Worm (Caenorhabditis elegans): ENCODE results near the gene rhr-2.

rhr-2 gene

DNA sequence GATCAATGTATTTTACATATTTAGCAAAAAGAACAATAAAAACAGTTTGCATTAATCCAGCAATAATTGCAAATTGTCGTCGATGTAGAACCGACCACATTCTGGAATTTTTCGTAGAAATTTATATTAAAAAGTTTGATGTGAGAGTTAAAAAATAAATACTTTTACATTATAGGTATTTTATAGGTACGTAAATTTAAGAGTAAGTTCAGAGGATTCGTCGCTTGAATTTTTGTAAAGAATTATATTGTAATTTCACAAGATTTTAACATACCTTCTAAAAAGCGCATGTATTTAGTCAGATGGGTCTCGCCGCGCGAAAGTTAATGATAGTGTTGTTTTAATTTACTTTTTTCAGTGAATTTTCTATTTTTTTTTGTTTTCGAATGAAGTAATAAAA lies at the start of gene rhr-2:
TSS of gene rhr-2 (minus strand) at position 101 of the 400 bp plus-strand sequence.
- TF ChIP-seq unc-62 (GFP tag; optimal IDR thresholded peaks at IDR 0.05), result no peak

DNA sequence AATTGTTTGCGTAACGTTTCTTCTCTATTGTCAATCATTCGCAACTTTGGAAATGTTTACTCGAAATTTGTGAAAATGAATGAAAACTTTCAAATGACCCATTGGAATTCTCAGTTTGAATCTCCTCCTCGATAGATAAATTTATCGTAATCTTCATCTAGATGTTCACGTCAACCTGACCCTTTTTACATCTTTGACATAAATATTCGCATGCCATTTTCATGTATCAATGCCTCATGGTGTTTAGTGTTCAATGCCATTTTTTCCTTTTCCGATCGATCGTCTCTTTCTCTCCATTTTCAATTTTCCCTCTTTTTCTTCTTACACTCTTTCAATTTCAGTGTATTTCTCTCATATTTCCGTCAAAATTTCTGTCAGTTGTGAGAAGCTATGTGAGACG lies 49.4 kb upstream of the rhr-2 start:
- no peak for TF ChIP-seq unc-62 (GFP tag; optimal IDR thresholded peaks at IDR 0.05)

DNA sequence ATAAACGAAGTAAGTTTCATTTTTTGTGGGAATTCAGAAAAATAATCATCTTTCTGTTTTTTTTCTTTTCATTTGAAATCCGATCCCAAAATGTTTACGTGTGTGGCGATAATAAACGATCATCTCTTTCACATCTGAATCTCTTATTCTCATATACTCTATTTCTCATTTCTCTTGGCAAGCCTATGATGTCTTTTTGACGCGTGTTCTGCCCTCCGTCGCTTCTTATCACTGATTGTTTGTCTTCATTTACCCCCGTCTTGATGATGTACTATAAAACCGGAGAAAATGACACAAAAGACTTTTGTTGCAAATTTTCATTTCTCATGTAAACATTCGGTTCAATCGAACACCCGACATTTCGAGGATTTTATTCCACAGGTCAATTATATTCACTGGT lies 47.9 kb upstream of the rhr-2 start:
- no peak for TF ChIP-seq unc-62 (GFP tag; optimal IDR thresholded peaks at IDR 0.05)

DNA sequence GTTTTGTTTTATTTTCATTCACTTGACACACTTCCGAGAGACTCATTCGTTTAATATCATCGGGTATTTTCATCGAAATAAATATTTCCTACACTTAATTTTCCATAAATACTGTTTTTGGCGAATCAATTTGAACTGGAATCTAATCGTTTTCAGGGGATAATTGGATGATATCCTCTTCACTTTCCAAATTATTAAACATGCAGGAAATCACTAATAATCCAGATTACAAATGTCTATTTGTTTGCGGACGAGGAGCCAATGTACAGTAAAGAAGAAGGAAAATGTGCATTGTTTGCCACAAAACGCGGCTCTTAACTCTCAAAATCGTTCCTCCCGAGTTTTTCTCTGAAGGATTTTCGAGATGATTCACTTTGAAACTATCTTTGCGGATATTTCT lies 46.6 kb upstream of the rhr-2 start, which contains the start of gene F55A11.6:
TSS of gene F55A11.6 (plus strand) at position 301 of the 400 bp plus-strand sequence.
- TF ChIP-seq unc-62 (GFP tag; optimal IDR thresholded peaks at IDR 0.05), result no peak

DNA sequence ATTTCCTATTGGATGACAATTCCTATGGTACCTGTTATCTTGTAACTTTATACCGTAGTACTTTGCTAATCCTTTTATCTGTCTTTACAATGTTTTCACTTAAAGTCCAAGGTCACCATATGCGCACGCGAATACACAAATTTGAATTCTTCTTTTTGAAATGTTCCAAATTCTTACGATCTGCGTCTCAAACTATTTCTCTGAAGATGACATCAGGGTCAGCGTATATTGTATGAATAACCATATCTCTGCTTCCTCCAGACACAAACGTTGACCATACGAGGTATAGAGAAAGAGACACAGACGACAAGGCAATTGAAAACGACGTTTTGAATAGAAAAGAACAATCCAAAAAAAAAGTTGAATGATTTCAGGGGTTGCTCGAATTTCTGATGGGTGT lies 44.0 kb upstream of the rhr-2 start:
- no peak for TF ChIP-seq unc-62 (GFP tag; optimal IDR thresholded peaks at IDR 0.05)

DNA sequence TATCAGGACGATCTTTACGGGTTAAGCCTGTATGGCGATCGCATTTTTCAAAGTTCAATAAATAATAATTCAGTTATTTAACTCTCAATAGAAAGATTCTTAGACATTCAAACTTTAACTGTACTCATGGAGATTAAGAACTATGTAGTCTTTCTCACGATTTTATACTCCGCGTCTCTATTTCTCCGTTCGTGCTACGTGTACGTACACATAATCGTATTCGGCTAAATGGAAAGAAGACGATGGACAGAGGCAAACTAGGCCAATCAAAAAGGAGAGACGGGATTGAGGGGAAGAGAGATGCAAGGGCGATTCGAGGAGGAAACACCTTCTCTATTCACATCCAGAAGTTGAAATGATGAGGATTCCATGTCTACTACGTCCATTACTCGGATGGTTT lies 43.5 kb upstream of the rhr-2 start, which contains the start of gene bus-18:
TSS of gene bus-18 (plus strand) at position 301 of the 400 bp plus-strand sequence.
- no peak for TF ChIP-seq unc-62 (GFP tag; optimal IDR thresholded peaks at IDR 0.05)

DNA sequence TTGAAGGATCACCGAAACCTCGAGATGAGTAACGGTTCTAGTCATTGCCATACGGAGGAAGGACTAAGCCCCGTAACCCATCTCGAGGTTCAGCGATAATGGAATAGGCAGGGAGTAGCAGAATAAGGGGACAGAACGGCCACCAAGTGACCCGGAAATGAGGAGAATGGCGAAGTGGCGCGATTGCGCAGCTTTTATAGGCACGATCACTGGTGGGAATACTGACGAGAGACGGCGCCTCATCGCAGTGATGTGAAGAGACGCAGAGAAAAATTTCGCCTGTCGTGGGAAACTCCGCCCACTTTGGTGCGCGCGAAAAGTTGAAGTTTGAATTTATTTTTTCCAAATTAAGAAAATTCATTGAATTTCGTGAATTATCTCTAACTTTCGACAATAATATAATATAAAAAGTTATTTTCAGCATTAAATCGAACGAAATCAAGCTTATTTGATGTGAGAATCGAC lies 40.1 kb upstream of the rhr-2 start, which contains the start of gene F55A11.4:
TSS of gene F55A11.4 (plus strand) at position 415 of the 465 bp plus-strand sequence.
- TF ChIP-seq unc-62 (GFP tag; optimal IDR thresholded peaks at IDR 0.05), result no peak

DNA sequence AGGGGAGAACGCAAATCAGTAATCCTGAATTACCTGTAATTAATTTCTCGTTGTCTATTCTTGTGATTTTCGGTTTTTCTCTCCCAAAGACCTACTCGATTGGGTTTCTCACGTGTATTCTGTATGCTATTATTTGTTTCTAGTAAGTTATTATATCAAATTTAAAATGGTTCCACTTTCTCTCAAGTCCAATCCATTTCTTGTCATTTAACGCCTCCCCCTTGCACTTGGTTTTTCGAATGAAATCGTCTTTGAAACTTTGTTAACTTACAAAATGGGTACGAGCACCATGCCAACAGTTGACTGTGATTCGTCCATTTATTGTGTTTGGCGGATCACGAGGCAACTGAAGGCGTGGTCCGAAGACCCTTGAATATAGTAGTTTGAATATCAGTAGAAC lies 39.7 kb upstream of the rhr-2 start:
- no peak for TF ChIP-seq unc-62 (GFP tag; optimal IDR thresholded peaks at IDR 0.05)

DNA sequence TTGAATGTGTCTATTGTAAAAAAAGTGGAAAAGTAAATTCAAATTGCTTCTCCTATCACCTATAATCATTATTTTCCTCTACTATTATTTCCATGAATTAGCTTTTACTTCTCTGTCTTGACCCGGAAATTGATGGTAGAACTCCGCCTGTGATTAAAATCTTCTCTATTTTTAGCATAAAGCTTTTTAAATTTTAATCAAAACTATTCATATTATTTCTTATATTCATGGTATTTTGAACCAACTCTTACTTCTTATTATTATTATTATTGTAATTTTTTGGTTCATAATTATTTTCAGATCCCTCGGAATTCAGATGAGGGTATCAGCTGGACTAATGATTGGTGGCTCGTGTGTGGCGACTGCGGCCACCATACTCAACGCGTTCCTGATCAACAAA lies 37.1 kb upstream of the rhr-2 start, which contains the start of gene sel-11:
TSS of gene sel-11 (plus strand) at position 301 of the 400 bp plus-strand sequence.
- TF ChIP-seq unc-62 (GFP tag; optimal IDR thresholded peaks at IDR 0.05), result no peak

DNA sequence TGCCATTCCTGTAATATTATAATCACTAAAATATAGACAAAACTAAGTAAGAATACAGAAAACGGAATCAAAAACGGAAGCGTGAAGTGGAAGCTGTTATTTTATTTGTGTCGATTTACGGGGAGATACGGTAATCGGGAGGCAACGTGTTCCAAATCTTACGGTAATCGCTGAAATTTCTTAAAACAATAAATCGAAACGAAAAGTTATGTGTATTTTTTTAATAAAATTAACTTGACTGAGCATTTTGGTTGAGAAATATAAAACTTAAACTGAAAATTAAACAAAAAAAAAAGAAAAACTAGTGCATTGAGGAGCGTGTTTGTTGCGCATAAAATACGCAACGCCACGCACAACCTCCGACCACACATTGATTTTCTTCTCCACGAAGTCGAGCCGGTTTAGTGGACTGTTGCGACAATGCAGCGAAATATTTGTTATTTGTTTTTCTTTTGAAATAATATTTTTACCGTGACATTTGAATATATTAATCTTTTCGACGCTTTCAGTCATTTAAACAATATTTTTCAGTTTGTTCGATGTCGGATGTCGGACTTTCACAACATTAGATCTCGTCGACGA lies 34.5 kb upstream of the rhr-2 start, which contains the start of the genes F55A11.1 and syx-5:
TSS of gene F55A11.1 (minus strand) at position 13 of the 582 bp plus-strand sequence.
TSS of gene syx-5 (plus strand) at position 532 of the 582 bp plus-strand sequence.
- no peak for TF ChIP-seq unc-62 (GFP tag; optimal IDR thresholded peaks at IDR 0.05)

DNA sequence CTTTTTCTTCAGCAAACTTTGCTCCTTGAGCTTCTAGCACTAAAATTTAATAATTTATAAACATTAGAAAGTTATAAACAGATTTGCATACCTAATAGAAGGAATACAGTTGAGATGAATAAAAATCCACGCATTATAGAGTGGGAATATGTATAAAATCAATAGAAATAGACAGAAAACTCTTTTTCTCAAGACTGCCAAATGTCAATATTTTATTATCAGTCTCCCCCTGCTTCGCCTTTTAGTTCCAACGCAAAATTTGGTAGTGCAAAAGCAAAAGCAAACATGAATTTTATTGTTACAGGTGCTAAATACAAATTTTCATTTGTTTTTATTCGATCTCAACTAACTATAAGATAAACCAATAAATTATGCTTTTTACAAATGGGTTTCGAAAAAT lies 32.9 kb upstream of the rhr-2 start, which contains the start of gene T04F3.4:
TSS of gene T04F3.4 (minus strand) at position 187 of the 400 bp plus-strand sequence.
- TF ChIP-seq unc-62 (GFP tag; optimal IDR thresholded peaks at IDR 0.05), result no peak

DNA sequence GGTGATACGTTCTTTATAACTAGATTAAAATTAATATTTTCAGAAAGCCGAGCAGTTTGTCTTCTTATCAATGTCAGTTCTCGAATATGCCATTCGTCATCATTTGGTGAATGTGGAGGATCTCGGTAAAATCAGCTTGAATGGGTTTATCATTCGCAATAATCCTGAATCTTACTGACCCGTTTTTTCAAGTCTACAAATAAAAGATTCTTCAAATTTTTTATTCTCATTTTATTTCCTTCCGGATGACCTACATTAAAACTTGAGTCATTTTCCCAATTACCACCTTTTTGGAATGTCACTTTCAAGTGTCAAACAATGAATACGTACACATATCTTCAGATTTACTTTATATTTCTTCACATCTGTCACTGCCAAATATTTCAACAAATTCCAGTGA lies 30.4 kb upstream of the rhr-2 start, which contains the start of gene T04F3.5:
TSS of gene T04F3.5 (plus strand) at position 301 of the 400 bp plus-strand sequence.
- no peak for TF ChIP-seq unc-62 (GFP tag; optimal IDR thresholded peaks at IDR 0.05)

DNA sequence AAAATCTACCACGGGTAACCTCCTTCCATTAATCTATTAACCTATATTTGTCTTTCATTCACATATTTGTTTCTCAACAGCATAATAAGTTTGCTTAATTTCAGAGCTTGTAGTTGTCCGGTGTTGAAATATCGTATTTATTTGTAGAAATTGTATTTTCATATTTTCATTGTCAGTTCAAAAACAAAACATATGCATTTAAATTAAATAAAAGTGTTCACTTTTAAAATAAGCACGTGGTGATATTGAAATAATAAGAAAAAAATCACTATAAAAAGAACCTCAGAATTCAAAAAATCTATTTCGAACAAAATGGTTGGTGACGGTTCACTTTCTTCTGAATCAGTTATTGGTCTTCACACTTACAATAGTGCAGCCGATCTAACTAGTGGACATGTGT lies 28.7 kb upstream of the rhr-2 start, which contains the start of gene T04F3.3:
TSS of gene T04F3.3 (plus strand) at position 301 of the 400 bp plus-strand sequence.
- no peak for TF ChIP-seq unc-62 (GFP tag; optimal IDR thresholded peaks at IDR 0.05)

DNA sequence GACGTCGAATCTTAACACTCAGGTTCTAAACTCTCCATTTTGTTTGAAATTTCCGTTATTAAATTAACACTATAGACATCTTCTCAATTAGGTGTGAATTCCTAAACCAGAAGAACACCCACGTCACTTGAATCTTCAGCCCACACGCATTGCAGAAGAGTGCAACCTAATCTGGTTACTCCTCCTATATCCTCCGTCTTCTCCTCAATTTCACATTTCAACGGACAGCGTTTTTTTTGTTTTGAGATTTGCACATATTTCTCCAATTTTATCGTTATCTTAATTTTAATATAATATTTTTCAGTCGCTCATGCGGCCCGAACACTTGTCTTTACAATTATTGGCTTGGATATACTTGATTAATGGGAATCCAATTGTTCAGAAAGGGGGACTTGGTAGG lies 27.4 kb upstream of the rhr-2 start, which contains the start of gene smoc-1:
TSS of gene smoc-1 (plus strand) at position 301 of the 400 bp plus-strand sequence.
- TF ChIP-seq unc-62 (GFP tag; optimal IDR thresholded peaks at IDR 0.05), result no peak

DNA sequence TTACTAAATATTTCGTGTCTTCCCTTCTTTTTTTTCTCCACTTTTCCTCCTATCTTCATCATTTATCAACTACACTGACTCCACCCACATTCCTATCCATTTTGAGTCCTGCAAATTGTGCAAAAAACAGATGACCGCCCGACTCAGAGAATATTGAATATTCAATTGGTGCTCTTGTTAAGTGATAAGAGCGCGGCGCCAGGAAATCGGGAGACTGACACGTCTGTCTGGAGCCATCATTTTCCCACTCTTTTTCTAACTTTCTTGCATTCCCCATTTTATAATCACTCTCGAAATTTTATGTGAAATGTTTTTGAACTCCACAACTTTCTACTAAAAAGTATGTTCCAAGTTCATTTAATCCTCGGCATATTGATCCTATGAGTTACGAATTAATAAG lies 25.9 kb upstream of the rhr-2 start:
- no peak for TF ChIP-seq unc-62 (GFP tag; optimal IDR thresholded peaks at IDR 0.05)

DNA sequence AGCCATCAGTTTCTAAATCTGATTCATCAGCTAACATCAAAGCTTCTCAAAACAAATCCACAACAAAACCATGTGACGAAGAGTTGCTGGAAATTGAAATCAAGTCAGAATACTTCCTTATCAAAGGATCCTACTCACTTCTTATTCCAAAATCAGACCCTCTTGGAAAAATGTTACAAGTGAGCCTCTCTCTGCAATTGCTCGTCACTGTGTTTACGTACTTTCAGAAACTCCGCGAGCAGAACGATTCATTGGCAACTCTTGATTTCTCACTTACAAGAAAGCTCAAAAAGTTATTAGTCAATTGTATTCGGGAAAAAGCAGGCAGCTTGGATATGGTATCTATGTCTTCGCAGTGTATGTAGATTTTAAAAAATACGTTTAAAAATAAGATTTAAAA lies 21.5 kb upstream of the rhr-2 start:
- TF ChIP-seq unc-62 (GFP tag; optimal IDR thresholded peaks at IDR 0.05), result no peak

DNA sequence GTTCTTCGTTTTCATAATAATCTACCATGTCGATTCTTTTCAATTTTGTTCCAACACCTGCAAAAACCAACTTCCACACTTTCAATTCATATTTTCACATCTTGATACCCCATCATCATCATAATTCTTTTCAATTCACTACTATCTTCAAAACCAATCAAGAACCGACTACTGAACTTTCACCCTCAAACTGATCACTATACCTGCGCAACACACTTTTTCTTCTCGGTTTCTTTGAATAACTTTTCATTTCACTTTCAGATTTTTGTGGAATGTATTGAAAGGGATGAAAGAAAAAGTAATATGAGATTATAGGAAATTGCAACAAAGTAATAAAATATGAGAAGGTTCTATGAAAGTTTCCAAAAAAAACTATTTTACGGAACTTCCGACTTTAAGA lies 11.1 kb upstream of the rhr-2 start:
- no peak for TF ChIP-seq unc-62 (GFP tag; optimal IDR thresholded peaks at IDR 0.05)

All from whole organism, dauer.